Worm (Caenorhabditis elegans) whole organism, midembryonic: ENCODE measurements around the gene nlp-48.

Experiments
- T22C8.4 ChIP-seq: fragments of 200-800 bp; sonication (Bioruptor generic); IDR thresholded peaks from 2 replicates; pipeline ENCODE4 v1.3.6; 2022; ENCODE audit warnings: missing genetic modification characterization, missing compliant biosample characterization
- cog-1 ChIP-seq: sonication (generic microtip); optimal IDR thresholded peaks from 2 replicates; lab custom pipeline; 2016; ENCODE audit warnings: missing genetic modification characterization, missing compliant biosample characterization
- flt-1 ChIP-seq: fragments of 200-800 bp; sonication (Bioruptor generic); IDR thresholded peaks from 2 replicates; pipeline ENCODE4 v1.3.6; 2022; ENCODE audit warnings: missing genetic modification characterization, missing compliant biosample characterization
- klf-2 ChIP-seq: fragments of 200-800 bp; sonication (Bioruptor generic); conservative IDR thresholded peaks from 2 replicates; pipeline ENCODE4 v1.3.6; 2022; ENCODE audit warnings: missing genetic modification reagents, missing genetic modification characterization, missing compliant biosample characterization
- tab-1 ChIP-seq: fragments of 200-800 bp; sonication (Bioruptor generic); IDR thresholded peaks from 2 replicates; pipeline ENCODE4 v1.3.6; 2022; ENCODE audit warnings: missing genetic modification characterization, missing compliant biosample characterization
- ztf-23 ChIP-seq: fragments of 200-800 bp; sonication (Bioruptor generic); IDR thresholded peaks from 2 replicates; pipeline ENCODE4 v1.3.6; 2022; ENCODE audit warnings: missing genetic modification reagents, missing genetic modification characterization, missing compliant biosample characterization
- ztf-29 ChIP-seq: fragments of 200-800 bp; sonication (Bioruptor generic); IDR thresholded peaks from 2 replicates; pipeline ENCODE4 v1.3.6; 2022; ENCODE audit warnings: missing genetic modification reagents, missing genetic modification characterization, missing compliant biosample characterization

ce11 chrIII:9441133-9441532 is 40.2 kb upstream of the nlp-48 start, which contains the start of gene emb-30:
- TF ChIP-seq flt-1 (GFP tag; lab: Robert Waterston, UW) (0 out of 2 replicates have a peak, but pooled peaks have one; percentile 13), cog-1 (tag; lab: Kevin White, UChicago) (no peak), klf-2 (GFP tag; lab: Robert Waterston, UW) (no peak), ztf-29 (GFP tag; lab: Robert Waterston, UW) (no peak), T22C8.4 (no peak), tab-1 (GFP tag; lab: Robert Waterston, UW) (no peak), ztf-23 (no peak)
